Fruit fly (Drosophila melanogaster) whole organism, embryonic: Measurements from ENCODE around the gene CG13373.

Experiments used
- Atf3 ChIP-seq: fragments of 200-800 bp; sonication (Bioruptor generic); optimal IDR thresholded peaks from 3 replicates; lab custom pipeline; 2016; ENCODE audit warnings: missing biosample characterization, missing genetic modification characterization
- Awh ChIP-seq: fragments of 200-800 bp; sonication (Bioruptor generic); IDR thresholded peaks from 2 replicates; pipeline ENCODE4, ENCODE4 v1.3.6; 2022; ENCODE audit warnings: missing biosample characterization, missing genetic modification characterization
- CG10147 ChIP-seq: fragments of 200-800 bp; sonication (Bioruptor generic); optimal IDR thresholded peaks from 2 replicates; lab custom pipeline; 2019; ENCODE audit warnings: missing biosample characterization, mild to moderate bottlenecking, missing genetic modification characterization, moderate library complexity
- CG10959 ChIP-seq: fragments of 200-800 bp; sonication (Bioruptor generic); IDR thresholded peaks from 2 replicates; pipeline ENCODE4 v1.3.6; 2022; ENCODE audit warnings: missing biosample characterization, missing genetic modification characterization
- CG12236 ChIP-seq: fragments of 200-800 bp; sonication (Bioruptor generic); optimal IDR thresholded peaks from 2 replicates; lab custom pipeline; 2016; ENCODE audit warnings: missing biosample characterization, missing genetic modification characterization
- CG13624 ChIP-seq: fragments of 200-800 bp; sonication (Bioruptor generic); optimal IDR thresholded peaks from 2 replicates; lab custom pipeline; 2016; ENCODE audit warnings: missing biosample characterization, missing genetic modification characterization
- CG14441 ChIP-seq: fragments of 200-800 bp; sonication (Bioruptor generic); IDR thresholded peaks from 2 replicates; pipeline ENCODE4 v1.3.6; 2022; ENCODE audit warnings: missing biosample characterization, missing genetic modification characterization
- CG14667 ChIP-seq: fragments of 200-800 bp; sonication (Bioruptor generic); IDR thresholded peaks from 2 replicates; pipeline ENCODE4 v1.3.6; 2022; ENCODE audit warnings: missing biosample characterization, missing genetic modification characterization
- CG17829 ChIP-seq: fragments of 200-800 bp; optimal IDR thresholded peaks from 2 replicates; lab custom pipeline; 2019; ENCODE audit warnings: missing biosample characterization, mild to moderate bottlenecking, missing genetic modification characterization, moderate library complexity
- CG18599 ChIP-seq: fragments of 200-800 bp; sonication (Bioruptor generic); optimal IDR thresholded peaks from 3 replicates; lab custom pipeline; 2017; ENCODE audit warnings: missing biosample characterization, missing genetic modification characterization, mild to moderate bottlenecking, moderate library complexity, missing genetic modification reagents
- CG2116 ChIP-seq: fragments of 200-800 bp; sonication (Bioruptor generic); optimal IDR thresholded peaks from 3 replicates; lab custom pipeline; 2018; ENCODE audit warnings: missing biosample characterization, mild to moderate bottlenecking, missing genetic modification characterization
- CG2199 ChIP-seq: fragments of 200-800 bp; sonication (Bioruptor generic); IDR thresholded peaks from 3 replicates; pipeline ENCODE4 v1.3.6; 2022; ENCODE audit warnings: missing biosample characterization, missing genetic modification characterization
- CG30403 ChIP-seq: fragments of 200-800 bp; sonication (Bioruptor generic); optimal IDR thresholded peaks from 3 replicates; lab custom pipeline; 2016; ENCODE audit warnings: missing biosample characterization, missing genetic modification characterization
- CG3726 ChIP-seq: fragments of 200-800 bp; sonication (Bioruptor generic); IDR thresholded peaks from 3 replicates; pipeline ENCODE4, ENCODE4 v1.3.6; 2022; ENCODE audit warnings: missing biosample characterization, missing genetic modification characterization
- CG4282 ChIP-seq: fragments of 200-800 bp; sonication (Bioruptor generic); optimal IDR thresholded peaks from 2 replicates; lab custom pipeline; 2016; ENCODE audit warnings: missing biosample characterization, missing genetic modification characterization
- CG4328 ChIP-seq: fragments of 200-800 bp; sonication (Bioruptor generic); optimal IDR thresholded peaks from 3 replicates; lab custom pipeline; 2017; ENCODE audit warnings: missing biosample characterization, missing genetic modification reagents, missing genetic modification characterization
- CG4404 ChIP-seq: fragments of 200-800 bp; sonication (Bioruptor generic); IDR thresholded peaks from 2 replicates; pipeline ENCODE4 v1.3.6; 2022; ENCODE audit warnings: missing biosample characterization, missing genetic modification characterization
- CG5180 ChIP-seq: fragments of 200-800 bp; sonication (Bioruptor generic); optimal IDR thresholded peaks from 3 replicates; lab custom pipeline; 2017; ENCODE audit warnings: missing biosample characterization, missing genetic modification characterization, mild to moderate bottlenecking, moderate library complexity, missing genetic modification reagents
- CG6854 ChIP-seq: fragments of 200-800 bp; sonication (Bioruptor generic); optimal IDR thresholded peaks from 3 replicates; lab custom pipeline; 2017; ENCODE audit warnings: missing biosample characterization, mild to moderate bottlenecking, missing genetic modification characterization
- CG7745 ChIP-seq: fragments of 200-800 bp; sonication (Bioruptor generic); optimal IDR thresholded peaks from 2 replicates; lab custom pipeline; 2018; ENCODE audit warnings: missing biosample characterization, mild to moderate bottlenecking, missing genetic modification characterization, moderate library complexity
- CG9215 ChIP-seq: fragments of 200-800 bp; sonication (Bioruptor generic); IDR thresholded peaks from 2 replicates; pipeline ENCODE4 v1.3.6; 2022; ENCODE audit warnings: missing biosample characterization, missing genetic modification characterization
- CG9609 ChIP-seq: fragments of 200-800 bp; sonication (Bioruptor generic); optimal IDR thresholded peaks from 3 replicates; lab custom pipeline; 2016; ENCODE audit warnings: missing biosample characterization, missing genetic modification characterization
- CHES-1-like ChIP-seq: fragments of 200-800 bp; sonication (Bioruptor generic); optimal IDR thresholded peaks from 2 replicates; lab custom pipeline; 2016; ENCODE audit warnings: missing biosample characterization, missing genetic modification characterization
- Dek ChIP-seq: fragments of 200-800 bp; sonication (Bioruptor generic); optimal IDR thresholded peaks from 3 replicates; lab custom pipeline; 2019; ENCODE audit warnings: missing biosample characterization, mild to moderate bottlenecking, missing genetic modification characterization, moderate library complexity
- Dip3 ChIP-seq: fragments of 200-800 bp; sonication (Bioruptor generic); optimal IDR thresholded peaks from 3 replicates; lab custom pipeline; 2016; ENCODE audit warnings: missing biosample characterization, missing genetic modification characterization
- HLH3B ChIP-seq: fragments of 200-800 bp; sonication (Bioruptor generic); IDR thresholded peaks from 2 replicates; pipeline ENCODE4 v1.3.6; 2022; ENCODE audit warnings: missing biosample characterization, missing genetic modification characterization
- Hmr ChIP-seq: fragments of 200-800 bp; sonication (Bioruptor generic); optimal IDR thresholded peaks from 3 replicates; lab custom pipeline; 2017; ENCODE audit warnings: mild to moderate bottlenecking, missing biosample characterization, missing genetic modification reagents, missing genetic modification characterization
- Nf-YC ChIP-seq: fragments of 200-800 bp; optimal IDR thresholded peaks from 3 replicates; lab custom pipeline; 2019; ENCODE audit warnings: missing biosample characterization, mild to moderate bottlenecking, missing genetic modification characterization, moderate library complexity
- Sin3A ChIP-seq: fragments of >200 bp; optimal IDR thresholded peaks from 2 replicates; lab custom pipeline; 2018
- br ChIP-seq: fragments of >200 bp; optimal IDR thresholded peaks from 2 replicates; lab custom pipeline; 2017
- btn ChIP-seq: fragments of 200-800 bp; sonication (Bioruptor generic); optimal IDR thresholded peaks from 2 replicates; lab custom pipeline; 2016; ENCODE audit warnings: missing biosample characterization, missing genetic modification characterization
- chn ChIP-seq: fragments of 200-800 bp; sonication (Bioruptor generic); optimal IDR thresholded peaks from 2 replicates; lab custom pipeline; 2016; ENCODE audit warnings: missing biosample characterization, missing genetic modification characterization
- crol ChIP-seq: fragments of 200-800 bp; sonication (Bioruptor generic); IDR thresholded peaks from 2 replicates; pipeline ENCODE4 v1.3.6; 2022; ENCODE audit warnings: missing biosample characterization, missing genetic modification characterization
- dan ChIP-seq: fragments of 200-800 bp; sonication (Bioruptor generic); IDR thresholded peaks from 2 replicates; pipeline ENCODE4 v1.3.6; 2022; ENCODE audit warnings: missing biosample characterization, missing genetic modification characterization
- dati ChIP-seq: fragments of 200-800 bp; sonication (Bioruptor generic); IDR thresholded peaks from 2 replicates; pipeline ENCODE4 v1.3.6; 2022; ENCODE audit warnings: missing biosample characterization, missing genetic modification characterization
- dmrt99B ChIP-seq: fragments of 200-800 bp; sonication (Bioruptor generic); optimal IDR thresholded peaks from 2 replicates; lab custom pipeline; 2018; ENCODE audit warnings: missing biosample characterization, mild to moderate bottlenecking, missing genetic modification characterization, moderate library complexity
- fd96Cb ChIP-seq: fragments of 200-800 bp; sonication (Bioruptor generic); optimal IDR thresholded peaks from 2 replicates; lab custom pipeline; 2018; ENCODE audit warnings: missing biosample characterization, mild to moderate bottlenecking, missing genetic modification characterization, moderate library complexity
- fru ChIP-seq: fragments of >200 bp; optimal IDR thresholded peaks from 2 replicates; lab custom pipeline; 2017
- h ChIP-seq: fragments of >200 bp; optimal IDR thresholded peaks from 2 replicates; lab custom pipeline; 2017
- insv ChIP-seq, 2 experiments: fragments of 200-800 bp; sonication (Bioruptor generic); optimal IDR thresholded peaks; 3 replicates each; lab custom pipeline; 2016 to 2018; ENCODE audit warnings: missing biosample characterization in 2 of 2, missing genetic modification characterization in 2 of 2
- klu ChIP-seq: fragments of 200-800 bp; sonication (Bioruptor generic); IDR thresholded peaks from 2 replicates; pipeline ENCODE4 v1.3.6; 2022; ENCODE audit warnings: missing biosample characterization, missing genetic modification characterization
- luna ChIP-seq: fragments of 200-800 bp; sonication (Bioruptor generic); optimal IDR thresholded peaks from 2 replicates; lab custom pipeline; 2016; ENCODE audit warnings: missing biosample characterization, missing genetic modification characterization
- pho ChIP-seq: fragments of 200-800 bp; sonication (Bioruptor generic); optimal IDR thresholded peaks from 2 replicates; lab custom pipeline; 2016; ENCODE audit warnings: missing biosample characterization, missing genetic modification characterization
- sna ChIP-seq: fragments of 200-800 bp; sonication (Bioruptor generic); IDR thresholded peaks from 2 replicates; pipeline ENCODE4 v1.3.6; 2022; ENCODE audit warnings: missing biosample characterization, missing genetic modification characterization; ENCODE audit not compliant: partially characterized antibody
- sqz ChIP-seq: fragments of 200-800 bp; sonication (Bioruptor generic); optimal IDR thresholded peaks from 3 replicates; lab custom pipeline; 2018; ENCODE audit warnings: missing biosample characterization, mild to moderate bottlenecking, missing genetic modification characterization
- sr ChIP-seq: fragments of 200-800 bp; sonication (Bioruptor generic); IDR thresholded peaks from 3 replicates; pipeline ENCODE4 v1.3.6; 2022; ENCODE audit warnings: missing biosample characterization, missing genetic modification characterization
- tio ChIP-seq: fragments of 200-800 bp; sonication (Bioruptor generic); optimal IDR thresholded peaks from 2 replicates; lab custom pipeline; 2017; ENCODE audit warnings: missing biosample characterization, missing genetic modification characterization, inconsistent platforms
- ttk ChIP-seq: fragments of 200-800 bp; sonication (Bioruptor generic); IDR thresholded peaks from 2 replicates; pipeline ENCODE4 v2.1.2; 2022; ENCODE audit warnings: missing biosample characterization, missing genetic modification characterization
- vfl ChIP-seq: fragments of 200-800 bp; sonication (Bioruptor generic); optimal IDR thresholded peaks from 2 replicates; lab custom pipeline; 2016; ENCODE audit warnings: missing biosample characterization, missing genetic modification characterization
- wor ChIP-seq: fragments of 200-800 bp; sonication (Bioruptor generic); IDR thresholded peaks from 2 replicates; pipeline ENCODE4 v1.3.6; 2022; ENCODE audit warnings: missing biosample characterization, missing genetic modification characterization
- zf30C ChIP-seq: fragments of 200-800 bp; sonication (Bioruptor generic); optimal IDR thresholded peaks from 3 replicates; lab custom pipeline; 2018; ENCODE audit warnings: missing biosample characterization, mild to moderate bottlenecking, missing genetic modification characterization
- zfh2 ChIP-seq: fragments of 200-800 bp; sonication (Bioruptor generic); optimal IDR thresholded peaks from 2 replicates; lab custom pipeline; 2016; ENCODE audit warnings: missing biosample characterization, missing genetic modification characterization

CG13373 gene

DNA sequence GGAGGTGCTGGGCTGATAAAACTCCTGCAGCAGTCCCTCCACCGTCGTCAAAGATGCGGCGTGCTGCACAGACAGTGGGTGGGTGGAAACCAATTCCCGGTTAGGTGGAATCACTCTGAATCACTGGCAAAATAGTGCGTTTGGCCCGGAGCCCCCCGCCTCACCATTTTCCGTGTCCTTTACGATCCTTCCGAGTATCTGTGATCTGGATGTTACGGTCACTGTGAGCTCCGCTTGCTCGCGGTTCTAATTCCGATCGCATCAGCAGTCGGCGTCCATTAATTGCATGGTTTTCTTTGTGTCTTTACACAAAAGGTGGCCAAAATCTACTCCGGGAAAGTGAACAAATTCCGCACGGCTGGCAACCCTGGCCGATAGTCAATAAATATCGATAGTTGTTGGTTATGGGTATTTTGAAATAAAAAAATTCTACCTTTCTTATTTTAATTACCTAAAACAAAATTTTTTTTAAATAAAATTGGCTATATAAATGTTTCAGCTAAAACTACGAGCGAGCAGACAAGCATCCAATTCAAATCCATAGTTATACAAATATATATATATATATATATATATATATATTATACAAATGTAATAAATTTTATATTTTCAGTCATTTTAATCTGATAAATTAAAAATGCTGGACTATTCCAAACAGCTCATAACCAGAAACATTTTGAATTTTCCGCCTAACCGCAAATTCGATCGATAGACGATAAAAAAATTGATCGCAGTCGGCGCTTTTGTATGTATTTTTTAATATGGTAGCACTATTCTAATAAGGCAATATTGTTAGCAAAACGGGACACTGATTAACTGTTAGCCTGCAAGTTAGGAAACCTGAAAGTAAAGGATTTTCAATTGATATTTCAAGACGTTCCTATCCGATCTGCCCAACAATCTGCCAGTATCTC, at the start of gene CG13373, which contains the start of gene ebo (continued):
- TF ChIP-seq wor (no peak), dmrt99B (tag; lab: Kevin White, UChicago) (no peak), CG4328 (GFP tag; lab: Kevin White, UChicago) (peak; percentile 15), fd96Cb (no peak), dan (no peak), vfl (no peak), CG4404 (no peak), dati (GFP tag; lab: Robert Waterston, UW) (no peak), Hmr (GFP tag; lab: Kevin White, UChicago) (no peak), Atf3 (GFP tag; lab: Kevin White, UChicago) (no peak), CG3726 (GFP tag; lab: Robert Waterston, UW) (no peak), HLH3B (GFP tag; lab: Robert Waterston, UW) (peak; percentile 31; the same call in 1 of the 2 replicates), CG18599 (GFP tag; lab: Kevin White, UChicago) (no peak), insv (GFP tag; optimal IDR thresholded peaks at IDR 0.05; lab: Kevin White, UChicago) (peak in 1 of 2 experiments; percentile 71), CG9609 (GFP tag; lab: Kevin White, UChicago) (no peak), Dek (tag; lab: Kevin White, UChicago) (peak; percentile 15), chn (no peak), sna (GFP tag; lab: Robert Waterston, UW) (0 out of 2 replicates have a peak, but pooled peaks have one; percentile 11), CG2199 (GFP tag; lab: Robert Waterston, UW) (no peak), klu (no peak), CG9215 (no peak), CG10959 (GFP tag; lab: Robert Waterston, UW) (no peak), luna (GFP tag; lab: Kevin White, UChicago) (no peak), CG12236 (no peak), Awh (GFP tag; lab: Robert Waterston, UW) (no peak), zf30C (GFP tag; lab: Kevin White, UChicago) (no peak), CG14667 (GFP tag; lab: Robert Waterston, UW) (no peak), CG5180 (GFP tag; lab: Kevin White, UChicago) (no peak), CG10147 (GFP tag; lab: Kevin White, UChicago) (no peak), CHES-1-like (no peak), CG4282 (GFP tag; lab: Kevin White, UChicago) (no peak), CG2116 (GFP tag; lab: Kevin White, UChicago) (no peak), CG13624 (GFP tag; lab: Kevin White, UChicago) (no peak), Nf-YC (no peak), sr (no peak), h (no peak), CG17829 (peak; percentile 42), CG6854 (GFP tag; lab: Kevin White, UChicago) (no peak), btn (no peak), tio (GFP tag; lab: Kevin White, UChicago) (no peak), ttk (GFP tag; lab: Robert Waterston, UW) (no peak), sqz (GFP tag; lab: Kevin White, UChicago) (no peak), CG7745 (tag; lab: Kevin White, UChicago) (no peak), fru (no peak), zfh2 (GFP tag; lab: Kevin White, UChicago) (peak; percentile 32), CG14441 (GFP tag; lab: Robert Waterston, UW) (peak; percentile 26; the same call in 1 of the 2 replicates), CG30403 (GFP tag; lab: Kevin White, UChicago) (peak; percentile 47), Dip3 (GFP tag; lab: Kevin White, UChicago) (peak; percentile 23), crol (GFP tag; lab: Robert Waterston, UW) (no peak), Sin3A (lab: Kevin White, UChicago) (no peak), br (lab: Kevin White, UChicago) (no peak), pho (GFP tag; lab: Kevin White, UChicago) (no peak)
